Worm (Caenorhabditis elegans): Measurements from ENCODE around the gene M106.3.

Gene M106.3

DNA sequence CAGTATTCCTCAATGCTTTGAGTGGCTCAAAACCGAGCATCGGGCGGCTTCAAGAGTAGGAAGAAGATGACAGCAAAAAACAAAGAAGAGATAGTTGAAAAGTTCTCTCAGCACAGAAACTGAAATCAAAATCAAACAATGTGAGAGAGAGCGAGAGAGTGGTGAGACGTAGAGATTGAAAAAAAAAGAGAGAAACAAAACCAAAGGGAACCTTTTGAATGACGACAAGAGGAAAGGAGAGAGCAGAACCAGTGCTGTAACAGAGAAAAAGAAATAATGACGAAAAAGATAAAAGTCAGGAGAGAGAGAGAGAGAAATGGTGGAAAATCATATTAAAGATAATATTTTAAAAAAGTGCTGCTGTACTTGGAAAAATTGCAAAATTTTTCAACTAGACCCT, 6.5 kb upstream of the M106.3 start:
- TF ChIP-seq ceh-9 (tag; optimal IDR thresholded peaks at IDR 0.05) (no peak), nhr-11 (tag; optimal IDR thresholded peaks at IDR 0.05) (no peak), eor-1 (tag; optimal IDR thresholded peaks at IDR 0.05) (no peak), fkh-2 (tag; optimal IDR thresholded peaks at IDR 0.05) (no peak), ztf-11 (tag; optimal IDR thresholded peaks at IDR 0.05) (no peak), tbx-2 (tag; optimal IDR thresholded peaks at IDR 0.05) (no peak), mdl-1 (tag; optimal IDR thresholded peaks at IDR 0.05) (no peak), nhr-43 (tag; optimal IDR thresholded peaks at IDR 0.05; ENCODE audit: poor library complexity, severe bottlenecking) (no peak), ztf-4 (tag; optimal IDR thresholded peaks at IDR 0.05) (no peak), unc-62 (GFP tag; optimal IDR thresholded peaks at IDR 0.05) (no peak), jun-1 (tag; optimal IDR thresholded peaks at IDR 0.05) (no peak), egl-5 (tag; optimal IDR thresholded peaks at IDR 0.05) (no peak), lsy-12 (tag; optimal IDR thresholded peaks at IDR 0.05) (no peak), elt-3 (tag; optimal IDR thresholded peaks at IDR 0.05) (no peak), ceh-82 (tag; optimal IDR thresholded peaks at IDR 0.05) (no peak), fos-1 (tag; optimal IDR thresholded peaks at IDR 0.05) (no peak), egl-27 (tag; optimal IDR thresholded peaks at IDR 0.05) (no peak), nhr-76 (tag; optimal IDR thresholded peaks at IDR 0.05) (no peak), nhr-28 (tag; optimal IDR thresholded peaks at IDR 0.05) (no peak), ZK546.5 (tag; optimal IDR thresholded peaks at IDR 0.05) (no peak), pqm-1 (tag; optimal IDR thresholded peaks at IDR 0.05) (peak; percentile 64), ceh-28 (tag; optimal IDR thresholded peaks at IDR 0.05) (no peak), nhr-25 (tag; optimal IDR thresholded peaks at IDR 0.05) (no peak), nhr-237 (tag; optimal IDR thresholded peaks at IDR 0.05) (no peak), hmg-11 (tag; optimal IDR thresholded peaks at IDR 0.05) (peak; percentile 35), daf-12 (tag; optimal IDR thresholded peaks at IDR 0.05) (no peak), unc-39 (tag; optimal IDR thresholded peaks at IDR 0.05) (no peak), nfya-1 (tag; optimal IDR thresholded peaks at IDR 0.05; ENCODE audit: insufficient read depth) (peak; percentile 43), lin-39 (tag; optimal IDR thresholded peaks at IDR 0.05) (no peak), pha-4 (tag; optimal IDR thresholded peaks at IDR 0.05) (peak; percentile 57), elt-2 (tag; optimal IDR thresholded peaks at IDR 0.05) (peak; percentile 55), nhr-67 (tag; optimal IDR thresholded peaks at IDR 0.05) (no peak), nhr-12 (tag; optimal IDR thresholded peaks at IDR 0.05) (no peak)

DNA sequence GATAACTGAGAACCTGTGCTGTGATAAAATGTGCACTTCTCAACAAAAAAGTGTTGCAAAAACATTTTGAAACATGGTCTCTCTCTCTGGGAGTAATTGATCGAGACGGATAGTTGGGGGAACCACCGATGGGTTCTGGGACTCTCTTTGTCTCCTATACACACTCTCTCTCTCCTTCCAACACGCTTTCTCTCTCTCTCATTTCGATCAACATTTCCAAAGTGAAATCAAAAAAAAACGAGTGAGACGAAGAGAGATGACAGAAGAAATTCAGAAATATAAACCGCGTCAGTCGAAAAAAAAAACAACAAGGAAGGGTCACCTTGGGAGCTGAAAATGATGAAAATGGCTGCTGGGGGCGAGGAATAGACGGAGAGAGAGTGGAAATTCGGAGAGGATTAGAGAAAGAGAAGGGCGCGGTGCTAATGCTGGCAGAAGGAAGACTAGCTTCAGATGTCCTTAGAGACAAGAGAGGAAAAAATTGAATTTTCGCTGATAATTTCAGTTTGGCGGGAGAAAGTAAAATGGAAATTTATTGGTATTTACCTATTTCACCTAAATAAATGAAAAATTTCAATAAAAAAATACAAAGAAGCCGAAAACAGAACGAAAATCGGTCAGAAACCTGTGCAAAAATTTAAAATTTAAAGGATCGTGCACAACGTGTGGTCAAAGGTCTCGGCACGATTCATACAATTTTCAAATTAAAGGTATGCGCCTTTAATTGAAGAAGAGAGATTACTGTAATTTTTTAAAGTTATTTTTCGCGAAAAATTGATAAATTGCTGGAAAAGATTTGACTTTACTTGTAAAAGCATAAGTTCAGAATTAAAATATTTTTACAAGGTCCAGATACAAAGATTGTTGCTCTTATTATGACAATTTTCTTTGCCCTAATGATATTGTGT, 2.3 kb upstream of the M106.3 start:
- no peak for TF ChIP-seq ceh-28 (tag; optimal IDR thresholded peaks at IDR 0.05)
- peak; percentile 55 for TF ChIP-seq nhr-25 (tag; optimal IDR thresholded peaks at IDR 0.05)
- TF ChIP-seq nhr-77 (tag; optimal IDR thresholded peaks at IDR 0.05): no peak
- TF ChIP-seq ZK546.5 (tag; optimal IDR thresholded peaks at IDR 0.05): no peak
- TF ChIP-seq egl-5 (tag; optimal IDR thresholded peaks at IDR 0.05): no peak
- TF ChIP-seq ceh-82 (tag; optimal IDR thresholded peaks at IDR 0.05): no peak
- TF ChIP-seq hmg-11 (tag; optimal IDR thresholded peaks at IDR 0.05): peak; percentile 58
- no peak for TF ChIP-seq egl-27 (tag; optimal IDR thresholded peaks at IDR 0.05)
- TF ChIP-seq lin-15B (tag; optimal IDR thresholded peaks at IDR 0.05): no peak
- TF ChIP-seq nhr-12 (tag; optimal IDR thresholded peaks at IDR 0.05): no peak
- TF ChIP-seq ztf-11 (tag; optimal IDR thresholded peaks at IDR 0.05): no peak
- no peak for TF ChIP-seq nfya-1 (tag; optimal IDR thresholded peaks at IDR 0.05; ENCODE audit: insufficient read depth)
- no peak for TF ChIP-seq aly-2 (tag; optimal IDR thresholded peaks at IDR 0.05)
- no peak for TF ChIP-seq fos-1 (tag; optimal IDR thresholded peaks at IDR 0.05)
- no peak for TF ChIP-seq elt-2 (tag; optimal IDR thresholded peaks at IDR 0.05)

DNA sequence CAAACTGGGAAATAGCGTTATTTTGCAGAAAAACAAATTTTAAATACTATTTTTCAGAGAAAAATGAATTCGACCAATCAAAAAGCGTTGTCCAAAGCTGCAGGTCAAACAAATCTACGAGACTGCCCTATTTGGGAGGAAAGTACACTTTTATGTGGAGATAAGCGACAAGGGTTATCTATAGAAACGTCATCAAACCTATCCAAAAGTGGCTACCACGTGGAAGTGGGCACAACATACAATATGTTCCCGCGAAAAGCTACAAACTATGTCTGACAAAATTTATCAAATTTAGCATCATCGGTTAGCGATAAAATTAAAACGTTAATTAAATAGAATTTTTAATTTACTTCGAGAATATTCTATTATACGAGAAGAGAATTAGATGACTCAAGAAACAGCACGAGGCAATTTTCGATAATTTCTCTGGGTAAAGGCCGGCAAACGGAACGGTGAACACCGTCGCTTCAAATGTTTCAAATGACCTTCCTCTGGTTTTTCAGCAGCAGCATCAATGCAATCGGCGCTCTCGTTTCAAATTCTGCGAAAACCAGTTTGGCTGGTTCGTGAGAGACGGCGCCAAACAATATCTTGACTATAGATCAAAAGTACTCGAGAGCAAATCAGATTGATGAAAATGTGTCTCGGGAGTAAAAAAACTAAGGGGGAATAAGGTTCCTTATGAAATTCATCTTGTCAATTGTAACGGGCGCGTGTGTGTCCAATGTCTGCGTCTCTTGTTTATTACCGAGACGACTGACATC, 1.2 kb upstream of the M106.3 start:
- TF ChIP-seq nhr-28 (tag; optimal IDR thresholded peaks at IDR 0.05) (no peak), aly-2 (tag; optimal IDR thresholded peaks at IDR 0.05) (no peak), ztf-4 (tag; optimal IDR thresholded peaks at IDR 0.05) (no peak), ZK546.5 (tag; optimal IDR thresholded peaks at IDR 0.05) (no peak), elt-1 (tag; optimal IDR thresholded peaks at IDR 0.05) (peak; percentile 78), pha-4 (tag; optimal IDR thresholded peaks at IDR 0.05) (no peak), fkh-10 (GFP tag; optimal IDR thresholded peaks at IDR 0.05) (no peak), nhr-25 (tag; optimal IDR thresholded peaks at IDR 0.05) (peak; percentile 80), eor-1 (tag; optimal IDR thresholded peaks at IDR 0.05) (no peak), R02D3.7 (tag; optimal IDR thresholded peaks at IDR 0.05) (no peak), hmg-11 (tag; optimal IDR thresholded peaks at IDR 0.05) (no peak), mml-1 (tag; optimal IDR thresholded peaks at IDR 0.05) (no peak), elt-2 (tag; optimal IDR thresholded peaks at IDR 0.05) (peak; percentile 85), tbx-2 (tag; optimal IDR thresholded peaks at IDR 0.05) (no peak), fos-1 (tag; optimal IDR thresholded peaks at IDR 0.05) (no peak), sea-2 (GFP tag; optimal IDR thresholded peaks at IDR 0.05) (no peak), ceh-16 (tag; optimal IDR thresholded peaks at IDR 0.05) (no peak), ztf-11 (tag; optimal IDR thresholded peaks at IDR 0.05) (no peak), nhr-76 (tag; optimal IDR thresholded peaks at IDR 0.05) (no peak), ceh-82 (tag; optimal IDR thresholded peaks at IDR 0.05) (no peak), nhr-43 (tag; optimal IDR thresholded peaks at IDR 0.05; ENCODE audit: poor library complexity, severe bottlenecking) (peak; percentile 32), nhr-237 (tag; optimal IDR thresholded peaks at IDR 0.05) (no peak), lsy-12 (tag; optimal IDR thresholded peaks at IDR 0.05) (no peak), skn-1 (tag; optimal IDR thresholded peaks at IDR 0.05) (no peak), jun-1 (tag; optimal IDR thresholded peaks at IDR 0.05) (no peak), daf-12 (tag; optimal IDR thresholded peaks at IDR 0.05) (no peak), unc-62 (GFP tag; optimal IDR thresholded peaks at IDR 0.05) (no peak), egl-27 (tag; optimal IDR thresholded peaks at IDR 0.05) (no peak)
